Worm (Caenorhabditis elegans) whole organism, L4 larva: ENCODE measurements around the gene ZK899.5.

Experiments
- F26F4.8 ChIP-seq: fragments of 200-800 bp; sonication (Bioruptor generic); conservative IDR thresholded peaks from 2 replicates; pipeline ENCODE4 v1.3.6; 2022; ENCODE audit warnings: missing genetic modification characterization, missing compliant biosample characterization
- F49E8.2 ChIP-seq: sonication (generic microtip); optimal IDR thresholded peaks from 2 replicates; lab custom pipeline; 2016; ENCODE audit warnings: missing compliant biosample characterization, mild to moderate bottlenecking, missing genetic modification characterization, borderline replicate concordance
- T26A8.4 ChIP-seq: fragments of 200-800 bp; sonication (Bioruptor generic); IDR thresholded peaks from 2 replicates; pipeline ENCODE4 v1.3.6; 2022; ENCODE audit warnings: missing genetic modification characterization, missing compliant biosample characterization
- Y105C5A.15 ChIP-seq: fragments of 200-800 bp; sonication (Bioruptor generic); IDR thresholded peaks from 2 replicates; pipeline ENCODE4 v1.3.6; 2022; ENCODE audit warnings: missing genetic modification characterization, missing compliant biosample characterization
- Y5F2A.4 ChIP-seq: fragments of 200-800 bp; sonication (Bioruptor generic); optimal IDR thresholded peaks from 2 replicates; lab custom pipeline; 2018; ENCODE audit warnings: mild to moderate bottlenecking, missing genetic modification characterization, missing compliant biosample characterization
- Y75B8A.6 ChIP-seq: fragments of 200-800 bp; sonication (Bioruptor generic); IDR thresholded peaks from 2 replicates; pipeline ENCODE4 v1.3.6; 2022; ENCODE audit warnings: missing genetic modification reagents, missing genetic modification characterization, missing compliant biosample characterization
- ces-1 ChIP-seq: fragments of 150-350 bp; sonication (generic microtip); optimal IDR thresholded peaks from 4 replicates; lab custom pipeline; 2014; ENCODE audit warnings: missing biosample characterization, missing genetic modification reagents, missing genetic modification characterization
- ctbp-1 ChIP-seq: fragments of 200-800 bp; sonication (Bioruptor generic); IDR thresholded peaks from 2 replicates; pipeline ENCODE4 v1.3.6; 2022; ENCODE audit warnings: missing genetic modification reagents, missing genetic modification characterization, missing compliant biosample characterization
- dmd-6 ChIP-seq: fragments of 200-800 bp; sonication (Bioruptor generic); IDR thresholded peaks from 2 replicates; pipeline ENCODE4 v1.3.6; 2022; ENCODE audit warnings: missing genetic modification reagents, missing genetic modification characterization, missing compliant biosample characterization
- dmd-9 ChIP-seq: fragments of 200-800 bp; sonication (Bioruptor generic); IDR thresholded peaks from 2 replicates; pipeline ENCODE4 v1.3.6; 2022; ENCODE audit warnings: missing genetic modification reagents, missing genetic modification characterization, missing compliant biosample characterization
- dpl-1 ChIP-seq: fragments of 150-350 bp; optimal IDR thresholded peaks from 2 replicates; lab custom pipeline; 2014; ENCODE audit warnings: missing biosample characterization, missing genetic modification reagents, missing genetic modification characterization
- duxl-1 ChIP-seq: sonication (generic microtip); optimal IDR thresholded peaks from 2 replicates; lab custom pipeline; 2016; ENCODE audit warnings: mild to moderate bottlenecking, missing genetic modification characterization, moderate library complexity, missing compliant biosample characterization; ENCODE audit not compliant: poor library complexity
- fos-1 ChIP-seq: fragments of 150-350 bp; optimal IDR thresholded peaks from 2 replicates; lab custom pipeline; 2014; ENCODE audit warnings: missing biosample characterization, missing genetic modification characterization
- hlh-11 ChIP-seq: fragments of 200-800 bp; sonication (Bioruptor generic); optimal IDR thresholded peaks from 2 replicates; lab custom pipeline; 2018; ENCODE audit warnings: mild to moderate bottlenecking, missing genetic modification characterization, missing compliant biosample characterization
- hlh-30 ChIP-seq: sonication (generic microtip); optimal IDR thresholded peaks from 2 replicates; lab custom pipeline; 2017; ENCODE audit warnings: antibody characterized with exemption, mild to moderate bottlenecking, missing genetic modification characterization, missing compliant biosample characterization; ENCODE audit not compliant: insufficient read depth
- lin-15B ChIP-seq: fragments of 150-350 bp; sonication (generic microtip); optimal IDR thresholded peaks from 3 replicates; lab custom pipeline; 2014; ENCODE audit warnings: missing biosample characterization, missing genetic modification characterization
- lin-38 ChIP-seq: fragments of 200-800 bp; sonication (Bioruptor generic); IDR thresholded peaks from 2 replicates; pipeline ENCODE4 v1.3.6; 2022; ENCODE audit warnings: missing genetic modification reagents, missing genetic modification characterization, missing compliant biosample characterization
- lin-39 ChIP-seq: fragments of 150-350 bp; optimal IDR thresholded peaks from 2 replicates; lab custom pipeline; 2014; ENCODE audit warnings: missing biosample characterization, missing genetic modification reagents, missing genetic modification characterization
- mxl-2 ChIP-seq: fragments of 200-800 bp; sonication (Bioruptor generic); conservative IDR thresholded peaks from 2 replicates; pipeline ENCODE4 v1.3.6; 2022; ENCODE audit warnings: missing genetic modification reagents, missing genetic modification characterization, missing compliant biosample characterization
- nhr-102 ChIP-seq: sonication (generic microtip); optimal IDR thresholded peaks from 2 replicates; lab custom pipeline; 2016; ENCODE audit warnings: mild to moderate bottlenecking, missing genetic modification characterization, moderate library complexity, missing compliant biosample characterization
- nhr-11 ChIP-seq: fragments of 150-350 bp; optimal IDR thresholded peaks from 2 replicates; lab custom pipeline; 2014; ENCODE audit warnings: missing biosample characterization, missing genetic modification characterization
- nhr-111 ChIP-seq: fragments of 200-800 bp; sonication (Bioruptor generic); optimal IDR thresholded peaks from 2 replicates; lab custom pipeline; 2018; ENCODE audit warnings: mild to moderate bottlenecking, missing genetic modification characterization, missing compliant biosample characterization
- nhr-25 ChIP-seq: sonication (generic microtip); optimal IDR thresholded peaks from 2 replicates; lab custom pipeline; 2017; ENCODE audit warnings: missing genetic modification characterization, mild to moderate bottlenecking, missing compliant biosample characterization, antibody characterized with exemption, moderate library complexity, borderline replicate concordance; ENCODE audit not compliant: insufficient read depth
- nhr-28 ChIP-seq: fragments of 150-350 bp; optimal IDR thresholded peaks from 2 replicates; lab custom pipeline; 2014; ENCODE audit warnings: missing biosample characterization, missing genetic modification characterization
- nhr-41 ChIP-seq: fragments of 200-800 bp; sonication (Bioruptor generic); IDR thresholded peaks from 2 replicates; pipeline ENCODE4 v1.3.6; 2022; ENCODE audit warnings: missing genetic modification reagents, missing genetic modification characterization, missing compliant biosample characterization
- nhr-42 ChIP-seq: fragments of 200-800 bp; sonication (Bioruptor generic); IDR thresholded peaks from 2 replicates; pipeline ENCODE4 v1.3.6; 2022; ENCODE audit warnings: missing genetic modification characterization, missing compliant biosample characterization
- nhr-6 ChIP-seq: fragments of 150-350 bp; optimal IDR thresholded peaks from 2 replicates; lab custom pipeline; 2014; ENCODE audit warnings: missing biosample characterization, missing genetic modification characterization
- nhr-76 ChIP-seq: fragments of 150-350 bp; optimal IDR thresholded peaks from 2 replicates; lab custom pipeline; 2014; ENCODE audit warnings: missing biosample characterization, missing genetic modification characterization
- pha-4 ChIP-seq, 2 experiments: fragments of 150-350 bp in 1 of 2; fragments of 200-800 bp in 1 of 2; sonication (Bioruptor generic) in 1 of 2; IDR thresholded peaks in 1 of 2; optimal IDR thresholded peaks in 1 of 2; 2 replicates each; pipeline versions ENCODE4 v1.3.6 to Lab custom; 2014 to 2022; ENCODE audit warnings: missing genetic modification characterization in 2 of 2, missing genetic modification reagents in 2 of 2, missing biosample characterization in 1 of 2, missing compliant biosample characterization in 1 of 2
- set-16 ChIP-seq: fragments of 200-800 bp; sonication (Bioruptor generic); IDR thresholded peaks from 2 replicates; pipeline ENCODE4 v1.3.6; 2022; ENCODE audit warnings: missing genetic modification reagents, missing genetic modification characterization, missing compliant biosample characterization
- skn-1 ChIP-seq: fragments of 150-350 bp; optimal IDR thresholded peaks from 2 replicates; lab custom pipeline; 2014; ENCODE audit warnings: missing biosample characterization, missing genetic modification characterization
- snpc-1.2 ChIP-seq: fragments of 200-800 bp; sonication (Bioruptor generic); IDR thresholded peaks from 2 replicates; pipeline ENCODE4 v1.3.6; 2022; ENCODE audit warnings: missing genetic modification reagents, missing genetic modification characterization, missing compliant biosample characterization
- spr-1 ChIP-seq: sonication (generic microtip); optimal IDR thresholded peaks from 2 replicates; lab custom pipeline; 2016; ENCODE audit warnings: mild to moderate bottlenecking, missing genetic modification characterization, missing compliant biosample characterization
- spr-3 ChIP-seq: fragments of 200-800 bp; sonication (Bioruptor generic); optimal IDR thresholded peaks from 2 replicates; lab custom pipeline; 2018; ENCODE audit warnings: mild to moderate bottlenecking, missing genetic modification characterization, missing compliant biosample characterization
- tag-97 ChIP-seq: fragments of 200-800 bp; sonication (Bioruptor generic); IDR thresholded peaks from 2 replicates; pipeline ENCODE4 v1.3.6; 2022; ENCODE audit warnings: missing genetic modification characterization, missing compliant biosample characterization
- tra-1 ChIP-seq: fragments of 200-800 bp; sonication (Bioruptor generic); IDR thresholded peaks from 2 replicates; pipeline ENCODE4 v1.3.6; 2022; ENCODE audit warnings: missing genetic modification reagents, missing genetic modification characterization, missing compliant biosample characterization
- unc-39 ChIP-seq: sonication (generic microtip); optimal IDR thresholded peaks from 2 replicates; lab custom pipeline; 2017; ENCODE audit warnings: missing biosample characterization, missing genetic modification characterization
- unc-62 ChIP-seq, 3 experiments: fragments of 150-350 bp in 1 of 3; sonication (generic microtip); optimal IDR thresholded peaks in 2 of 3; peaks in 1 of 3; 1 replicate in 1 of 3; 2 replicates in 2 of 3; lab custom pipeline; 2014 to 2017; ENCODE audit warnings: missing biosample characterization in 3 of 3, missing genetic modification characterization in 3 of 3, missing genetic modification reagents in 3 of 3, missing genotype in 1 of 3
- ztf-11 ChIP-seq: fragments of 150-350 bp; optimal IDR thresholded peaks from 2 replicates; lab custom pipeline; 2014; ENCODE audit warnings: missing biosample characterization, missing genetic modification characterization

ZK899.5 gene

DNA sequence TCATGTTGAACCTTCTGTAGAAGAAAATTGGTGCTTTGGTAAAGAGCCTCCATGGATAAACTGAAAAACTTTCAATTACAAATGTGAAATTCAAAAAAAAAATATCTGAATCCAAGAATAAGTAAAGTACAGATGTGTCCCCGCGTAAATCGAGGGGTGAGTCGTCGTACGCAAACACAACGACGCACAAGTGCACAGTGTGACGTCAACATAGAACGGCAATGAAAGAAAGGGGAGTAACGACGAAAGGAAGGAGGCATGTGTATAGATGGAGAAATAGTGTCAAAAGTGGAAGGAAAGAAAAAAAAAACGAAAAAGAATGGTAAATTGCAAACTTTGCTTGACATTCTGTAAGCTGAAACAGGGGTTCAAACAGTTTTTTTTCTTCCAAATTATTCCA, 19.2 kb downstream of the ZK899.5 start, which contains the start of gene memb-1 (continued):
- no peak for TF ChIP-seq dmd-9 (GFP tag; lab: Robert Waterston, UW)
- TF ChIP-seq nhr-102 (tag; lab: Kevin White, UChicago) = no peak
- no peak for TF ChIP-seq spr-1 (tag; lab: Kevin White, UChicago)
- TF ChIP-seq set-16 = no peak
- no peak for TF ChIP-seq snpc-1.2
- TF ChIP-seq ces-1 (GFP tag; lab: Kevin White, UChicago) = no peak
- no peak for TF ChIP-seq lin-39
- TF ChIP-seq nhr-28 (tag; lab: Kevin White, UChicago) = peak; percentile 68
- TF ChIP-seq nhr-41 (GFP tag; lab: Robert Waterston, UW) = no peak
- no peak; the same call in 1 of the 2 replicates for TF ChIP-seq dmd-6
- TF ChIP-seq ctbp-1 (GFP tag; lab: Robert Waterston, UW) = no peak
- no peak for TF ChIP-seq mxl-2 (GFP tag; lab: Robert Waterston, UW)
- TF ChIP-seq duxl-1 (tag; lab: Kevin White, UChicago) = peak; percentile 32
- no peak for TF ChIP-seq tra-1
- no peak for TF ChIP-seq unc-39 (tag; lab: Kevin White, UChicago)
- peak; percentile 66 for TF ChIP-seq hlh-11 (tag; lab: Kevin White, UChicago)
- TF ChIP-seq fos-1 (tag; lab: Kevin White, UChicago) = no peak
- no peak for TF ChIP-seq lin-15B (tag; lab: Kevin White, UChicago)
- TF ChIP-seq Y5F2A.4 (GFP tag; lab: Kevin White, UChicago) = no peak
- TF ChIP-seq nhr-6 = peak; percentile 36
- TF ChIP-seq lin-38 = no peak
- TF ChIP-seq nhr-111 = no peak
- no peak for TF ChIP-seq Y105C5A.15 (GFP tag; lab: Robert Waterston, UW)
- no peak for TF ChIP-seq skn-1 (tag; lab: Kevin White, UChicago)
- no peak for TF ChIP-seq ztf-11 (tag; lab: Kevin White, UChicago)
- no peak for TF ChIP-seq spr-3 (GFP tag; lab: Kevin White, UChicago)
- no peak for TF ChIP-seq Y75B8A.6 (GFP tag; lab: Robert Waterston, UW)
- TF ChIP-seq F26F4.8 (GFP tag; lab: Robert Waterston, UW) = no peak
- TF ChIP-seq hlh-30 (tag; lab: Kevin White, UChicago) = peak; percentile 57
- TF ChIP-seq dpl-1 (GFP tag; lab: Kevin White, UChicago) = peak; percentile 31
- no peak for TF ChIP-seq nhr-76 (tag; lab: Kevin White, UChicago)
- TF ChIP-seq tag-97 (GFP tag; lab: Robert Waterston, UW) = no peak
- peak; percentile 38 for TF ChIP-seq nhr-11
- TF ChIP-seq pha-4 (GFP tag; IDR thresholded peaks at IDR 0.05; lab: Robert Waterston, UW) = no peak
- TF ChIP-seq pha-4 (tag; optimal IDR thresholded peaks at IDR 0.05; lab: Kevin White, UChicago) = no peak
- TF ChIP-seq nhr-42 = no peak
- TF ChIP-seq T26A8.4 (GFP tag; lab: Robert Waterston, UW) = no peak
- no peak for TF ChIP-seq F49E8.2 (tag; lab: Kevin White, UChicago)

DNA sequence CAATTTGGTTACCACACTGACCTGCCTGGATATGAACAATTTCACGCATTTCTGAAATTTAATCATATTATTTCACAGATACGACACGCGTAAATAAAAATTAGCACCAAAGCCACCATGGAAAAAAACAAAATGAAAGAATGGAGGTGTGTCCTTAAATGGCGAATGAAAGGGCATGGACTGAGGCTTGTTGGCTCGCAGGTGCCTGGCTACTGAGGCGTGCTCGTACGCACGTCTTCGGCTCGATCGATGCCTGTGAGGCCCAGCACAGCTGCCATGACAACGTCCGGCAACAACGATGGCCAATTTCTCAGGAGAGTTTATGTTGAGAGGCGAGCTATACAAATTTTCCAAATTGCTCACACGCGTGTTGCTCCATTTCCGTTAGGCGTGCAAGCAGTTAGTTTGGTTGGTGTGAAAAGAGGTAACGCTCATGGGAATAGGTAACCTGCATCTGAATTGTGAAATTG, 23.9 kb downstream of the ZK899.5 start, which contains the start of gene tbb-4:
TSS of gene tbb-4 (minus strand) at position 51 of the 470 bp plus-strand sequence.
- no peak for TF ChIP-seq nhr-25 (tag; lab: Kevin White, UChicago)
- TF ChIP-seq unc-62 (GFP tag; optimal IDR thresholded peaks at IDR 0.05 in 1 of 2; lab: Kevin White, UChicago) = peak in 1 of 2 experiments; percentile 71
- no peak for TF ChIP-seq unc-62 (tag; optimal IDR thresholded peaks at IDR 0.05; lab: Kevin White, UChicago)
